Fruit fly (Drosophila melanogaster) whole organism, embryonic: ENCODE measurements around the gene Gmppb.

Experiments used
- Ada2b ChIP-seq: fragments of 200-800 bp; sonication (Bioruptor generic); IDR thresholded peaks from 2 replicates; pipeline ENCODE4 v1.3.6; 2022; ENCODE audit warnings: missing biosample characterization, missing genetic modification characterization
- Atf-2 ChIP-seq: fragments of 200-800 bp; sonication (Bioruptor generic); optimal IDR thresholded peaks from 2 replicates; lab custom pipeline; 2016; ENCODE audit warnings: missing biosample characterization, missing genetic modification characterization
- CG12236 ChIP-seq: fragments of 200-800 bp; sonication (Bioruptor generic); optimal IDR thresholded peaks from 2 replicates; lab custom pipeline; 2016; ENCODE audit warnings: missing biosample characterization, missing genetic modification characterization
- CG14050 ChIP-seq: fragments of 200-800 bp; sonication (Bioruptor generic); IDR thresholded peaks from 3 replicates; pipeline ENCODE4 v1.3.6; 2022; ENCODE audit warnings: missing biosample characterization, missing genetic modification characterization
- CG17385 ChIP-seq: fragments of 200-800 bp; sonication (Bioruptor generic); optimal IDR thresholded peaks from 3 replicates; lab custom pipeline; 2018; ENCODE audit warnings: missing biosample characterization, mild to moderate bottlenecking, missing genetic modification characterization
- CG17829 ChIP-seq: fragments of 200-800 bp; optimal IDR thresholded peaks from 2 replicates; lab custom pipeline; 2019; ENCODE audit warnings: missing biosample characterization, mild to moderate bottlenecking, missing genetic modification characterization, moderate library complexity
- CG18262 ChIP-seq: fragments of 200-800 bp; optimal IDR thresholded peaks from 3 replicates; lab custom pipeline; 2019; ENCODE audit warnings: missing biosample characterization, mild to moderate bottlenecking, missing genetic modification characterization, moderate library complexity
- CG18764 ChIP-seq: fragments of 200-800 bp; sonication (Bioruptor generic); optimal IDR thresholded peaks from 3 replicates; lab custom pipeline; 2016; ENCODE audit warnings: missing biosample characterization, missing genetic modification characterization
- CG2120 ChIP-seq: fragments of 200-800 bp; sonication (Bioruptor generic); optimal IDR thresholded peaks from 3 replicates; lab custom pipeline; 2016; ENCODE audit warnings: missing biosample characterization, missing genetic modification characterization
- CG2678 ChIP-seq: fragments of 200-800 bp; sonication (Bioruptor generic); optimal IDR thresholded peaks from 3 replicates; lab custom pipeline; 2019; ENCODE audit warnings: missing biosample characterization, mild to moderate bottlenecking, missing genetic modification characterization, moderate library complexity
- CG3407 ChIP-seq: fragments of 200-800 bp; sonication (Bioruptor generic); optimal IDR thresholded peaks from 2 replicates; lab custom pipeline; 2018; ENCODE audit warnings: missing biosample characterization, mild to moderate bottlenecking, missing genetic modification characterization
- CG4328 ChIP-seq: fragments of 200-800 bp; sonication (Bioruptor generic); optimal IDR thresholded peaks from 3 replicates; lab custom pipeline; 2017; ENCODE audit warnings: missing biosample characterization, missing genetic modification reagents, missing genetic modification characterization
- CG43689 ChIP-seq: fragments of 200-800 bp; sonication (Bioruptor generic); IDR thresholded peaks from 2 replicates; pipeline ENCODE4 v1.3.6; 2022; ENCODE audit warnings: missing biosample characterization, missing genetic modification characterization
- CG4707 ChIP-seq: fragments of 200-800 bp; sonication (Bioruptor generic); optimal IDR thresholded peaks from 2 replicates; lab custom pipeline; 2018; ENCODE audit warnings: missing biosample characterization, mild to moderate bottlenecking, missing genetic modification characterization, moderate library complexity
- CG6175 ChIP-seq: fragments of 200-800 bp; sonication (Bioruptor generic); IDR thresholded peaks from 3 replicates; pipeline ENCODE4 v1.3.6; 2022; ENCODE audit warnings: missing biosample characterization, missing genetic modification characterization
- CG7271 ChIP-seq: fragments of 200-800 bp; sonication (Bioruptor generic); optimal IDR thresholded peaks from 2 replicates; lab custom pipeline; 2018; ENCODE audit warnings: missing biosample characterization, mild to moderate bottlenecking, missing genetic modification characterization, moderate library complexity
- CG7745 ChIP-seq: fragments of 200-800 bp; sonication (Bioruptor generic); optimal IDR thresholded peaks from 2 replicates; lab custom pipeline; 2018; ENCODE audit warnings: missing biosample characterization, mild to moderate bottlenecking, missing genetic modification characterization, moderate library complexity
- CG8478 ChIP-seq: fragments of >200 bp; optimal IDR thresholded peaks from 2 replicates; lab custom pipeline; 2018
- Fer1 ChIP-seq: fragments of 200-800 bp; sonication (Bioruptor generic); optimal IDR thresholded peaks from 2 replicates; lab custom pipeline; 2017; ENCODE audit warnings: missing biosample characterization, mild to moderate bottlenecking, missing genetic modification characterization
- Gug ChIP-seq: fragments of 200-800 bp; sonication (Bioruptor generic); IDR thresholded peaks from 4 replicates; pipeline ENCODE4 v1.3.6; 2022; ENCODE audit warnings: missing biosample characterization, missing genetic modification characterization
- Hmx ChIP-seq: fragments of 200-800 bp; sonication (Bioruptor generic); optimal IDR thresholded peaks from 2 replicates; lab custom pipeline; 2016; ENCODE audit warnings: missing biosample characterization, missing genetic modification characterization
- Hr78 ChIP-seq, 2 experiments: fragments of 200-800 bp in 1 of 2; fragments of >200 bp in 1 of 2; sonication (Bioruptor generic) in 1 of 2; optimal IDR thresholded peaks; 2 replicates each; lab custom pipeline; 2017 to 2019; ENCODE audit warnings: missing biosample characterization in 2 of 2, missing genetic modification characterization in 2 of 2, mild to moderate bottlenecking in 1 of 2, moderate library complexity in 1 of 2
- MESR4 ChIP-seq: fragments of 200-800 bp; sonication (Bioruptor generic); optimal IDR thresholded peaks from 2 replicates; lab custom pipeline; 2018; ENCODE audit warnings: missing biosample characterization, mild to moderate bottlenecking, missing genetic modification characterization, moderate library complexity
- Max ChIP-seq: fragments of 200-800 bp; sonication (Bioruptor generic); optimal IDR thresholded peaks from 2 replicates; lab custom pipeline; 2016; ENCODE audit warnings: missing biosample characterization, mild to moderate bottlenecking, missing genetic modification characterization
- Nf-YB ChIP-seq: fragments of 200-800 bp; sonication (Bioruptor generic); optimal IDR thresholded peaks from 3 replicates; lab custom pipeline; 2019; ENCODE audit warnings: missing biosample characterization, mild to moderate bottlenecking, missing genetic modification characterization, moderate library complexity
- Nf-YC ChIP-seq: fragments of 200-800 bp; optimal IDR thresholded peaks from 3 replicates; lab custom pipeline; 2019; ENCODE audit warnings: missing biosample characterization, mild to moderate bottlenecking, missing genetic modification characterization, moderate library complexity
- Rx ChIP-seq: fragments of 200-800 bp; sonication (Bioruptor generic); IDR thresholded peaks from 2 replicates; pipeline ENCODE4 v1.3.6; 2022; ENCODE audit warnings: missing biosample characterization, missing genetic modification characterization
- ab ChIP-seq: fragments of 200-800 bp; sonication (Bioruptor generic); optimal IDR thresholded peaks from 2 replicates; lab custom pipeline; 2016; ENCODE audit warnings: missing biosample characterization, missing genetic modification characterization
- abd-A ChIP-seq: fragments of 200-800 bp; sonication (Bioruptor generic); optimal IDR thresholded peaks from 3 replicates; lab custom pipeline; 2019; ENCODE audit warnings: missing biosample characterization, mild to moderate bottlenecking, missing genetic modification characterization, moderate library complexity
- cad ChIP-seq: fragments of >200 bp; optimal IDR thresholded peaks from 2 replicates; lab custom pipeline; 2017; ENCODE audit warnings: missing biosample characterization, missing genetic modification characterization
- cato ChIP-seq: fragments of 200-800 bp; sonication (Bioruptor generic); optimal IDR thresholded peaks from 2 replicates; lab custom pipeline; 2016; ENCODE audit warnings: missing biosample characterization, missing genetic modification characterization, borderline replicate concordance
- da ChIP-seq: fragments of 200-800 bp; sonication (Bioruptor generic); optimal IDR thresholded peaks from 2 replicates; lab custom pipeline; 2016; ENCODE audit warnings: missing biosample characterization, missing genetic modification characterization
- dan ChIP-seq: fragments of 200-800 bp; sonication (Bioruptor generic); IDR thresholded peaks from 2 replicates; pipeline ENCODE4 v1.3.6; 2022; ENCODE audit warnings: missing biosample characterization, missing genetic modification characterization
- ewg ChIP-seq: fragments of 200-800 bp; sonication (Bioruptor generic); optimal IDR thresholded peaks from 3 replicates; lab custom pipeline; 2017; ENCODE audit warnings: mild to moderate bottlenecking, missing biosample characterization, missing genetic modification reagents, missing genetic modification characterization
- fu2 ChIP-seq: fragments of 200-800 bp; sonication (Bioruptor generic); optimal IDR thresholded peaks from 2 replicates; lab custom pipeline; 2016; ENCODE audit warnings: missing biosample characterization, missing genetic modification characterization
- her ChIP-seq: fragments of 200-800 bp; sonication (Bioruptor generic); optimal IDR thresholded peaks from 2 replicates; lab custom pipeline; 2016; ENCODE audit warnings: missing biosample characterization, missing genetic modification characterization
- kni ChIP-seq: fragments of 200-800 bp; sonication (Bioruptor generic); optimal IDR thresholded peaks from 3 replicates; lab custom pipeline; 2017; ENCODE audit warnings: mild to moderate bottlenecking, missing biosample characterization, missing genetic modification reagents, missing genetic modification characterization
- nerfin-1 ChIP-seq: fragments of 200-800 bp; sonication (Bioruptor generic); optimal IDR thresholded peaks from 3 replicates; lab custom pipeline; 2019; ENCODE audit warnings: missing biosample characterization, mild to moderate bottlenecking, missing genetic modification characterization, moderate library complexity
- phol ChIP-seq: fragments of 200-800 bp; sonication (Bioruptor generic); optimal IDR thresholded peaks from 3 replicates; lab custom pipeline; 2018; ENCODE audit warnings: missing biosample characterization, mild to moderate bottlenecking, missing genetic modification characterization, moderate library complexity
- pros ChIP-seq: fragments of 200-800 bp; sonication (Bioruptor generic); optimal IDR thresholded peaks from 3 replicates; lab custom pipeline; 2019; ENCODE audit warnings: missing biosample characterization, mild to moderate bottlenecking, missing genetic modification characterization, moderate library complexity
- slbo ChIP-seq: fragments of 200-800 bp; sonication (Bioruptor generic); IDR thresholded peaks from 2 replicates; pipeline ENCODE4 v1.3.6; 2022; ENCODE audit warnings: missing biosample characterization, missing genetic modification characterization
- slou ChIP-seq: fragments of 200-800 bp; sonication (Bioruptor generic); optimal IDR thresholded peaks from 3 replicates; lab custom pipeline; 2016; ENCODE audit warnings: missing biosample characterization, missing genetic modification characterization
- stwl ChIP-seq: fragments of 200-800 bp; sonication (Bioruptor generic); optimal IDR thresholded peaks from 3 replicates; lab custom pipeline; 2018; ENCODE audit warnings: missing biosample characterization, mild to moderate bottlenecking, missing genetic modification characterization, moderate library complexity
- tap ChIP-seq: fragments of 200-800 bp; optimal IDR thresholded peaks from 3 replicates; lab custom pipeline; 2019; ENCODE audit warnings: missing biosample characterization, mild to moderate bottlenecking, missing genetic modification characterization, moderate library complexity
- tll ChIP-seq, 2 experiments: fragments of 200-800 bp in 1 of 2; fragments of >200 bp in 1 of 2; sonication (Bioruptor generic) in 1 of 2; optimal IDR thresholded peaks; 2 replicates each; lab custom pipeline; 2017 to 2019; ENCODE audit warnings: missing biosample characterization in 2 of 2, missing genetic modification characterization in 2 of 2, mild to moderate bottlenecking in 1 of 2, moderate library complexity in 1 of 2
- tx ChIP-seq: fragments of 200-800 bp; sonication (Bioruptor generic); optimal IDR thresholded peaks from 2 replicates; lab custom pipeline; 2016; ENCODE audit warnings: missing biosample characterization, missing genetic modification characterization
- wek ChIP-seq: fragments of 200-800 bp; sonication (Bioruptor generic); optimal IDR thresholded peaks from 3 replicates; lab custom pipeline; 2018; ENCODE audit warnings: missing biosample characterization, mild to moderate bottlenecking, missing genetic modification characterization, moderate library complexity
- zen ChIP-seq: fragments of 200-800 bp; sonication (Bioruptor generic); optimal IDR thresholded peaks from 3 replicates; lab custom pipeline; 2018; ENCODE audit warnings: missing biosample characterization, mild to moderate bottlenecking, missing genetic modification characterization, moderate library complexity

Gene Gmppb

DNA sequence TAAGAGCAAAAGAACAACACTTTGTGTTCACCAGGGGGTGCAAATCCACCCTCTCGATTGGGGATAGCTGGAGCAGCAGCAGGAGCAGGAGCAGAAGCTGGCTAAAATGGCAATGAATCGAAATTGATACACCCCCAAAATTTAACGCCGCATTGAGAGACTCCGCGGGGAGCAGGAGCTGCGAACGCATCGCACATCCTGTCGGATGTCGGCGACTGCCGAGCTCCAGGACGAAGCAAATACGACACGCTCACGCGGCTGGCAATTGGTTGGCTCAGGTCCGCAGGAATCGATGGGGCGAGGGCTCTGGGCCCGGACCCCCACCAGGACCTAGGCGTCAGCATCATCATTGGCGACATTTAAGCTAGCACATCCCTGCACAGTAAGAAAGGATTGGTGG is 31.7 kb downstream of the Gmppb start (continued):
- TF ChIP-seq tx (GFP tag; lab: Kevin White, UChicago): no peak
- TF ChIP-seq da (GFP tag; lab: Kevin White, UChicago): no peak
- no peak for TF ChIP-seq Atf-2
- no peak for TF ChIP-seq dan (GFP tag; lab: Robert Waterston, UW)
- TF ChIP-seq CG8478 (lab: Kevin White, UChicago): no peak
- TF ChIP-seq Hr78 (GFP tag; optimal IDR thresholded peaks at IDR 0.05; lab: Kevin White, UChicago): no peak
- TF ChIP-seq her: no peak
- peak; percentile 91 for TF ChIP-seq Nf-YB (GFP tag; lab: Kevin White, UChicago)
- no peak for TF ChIP-seq Max (GFP tag; lab: Kevin White, UChicago)
- no peak for TF ChIP-seq CG7745 (tag; lab: Kevin White, UChicago)
- no peak for TF ChIP-seq CG4707 (GFP tag; lab: Kevin White, UChicago)
- peak; percentile 19 for TF ChIP-seq abd-A
- TF ChIP-seq MESR4: no peak
- no peak for TF ChIP-seq CG6175
- no peak for TF ChIP-seq ewg (GFP tag; lab: Kevin White, UChicago)
- no peak for TF ChIP-seq CG43689 (GFP tag; lab: Robert Waterston, UW)
- TF ChIP-seq stwl: no peak
- no peak for TF ChIP-seq CG14050 (GFP tag; lab: Robert Waterston, UW)
- TF ChIP-seq CG17829 (tag; lab: Kevin White, UChicago): no peak

DNA sequence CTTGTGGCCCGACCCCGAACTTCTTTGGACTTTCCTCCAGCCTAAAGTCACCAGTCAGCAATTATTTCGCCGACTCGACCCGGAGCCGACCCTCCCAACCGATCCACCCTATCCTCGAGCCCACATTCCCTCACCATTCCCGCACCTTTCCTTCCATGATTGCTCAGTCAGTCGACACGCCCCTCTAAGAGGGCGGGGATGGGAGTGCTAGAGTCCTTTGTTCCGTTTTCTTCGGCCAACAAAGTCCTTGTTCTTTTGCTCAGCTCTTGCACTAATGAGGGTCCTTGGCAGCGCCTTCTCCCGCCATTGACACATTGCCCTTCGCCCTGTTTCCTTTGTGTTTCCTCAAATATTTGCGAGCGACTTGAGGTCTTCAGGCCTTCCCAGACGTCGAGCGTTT is 34.1 kb downstream of the Gmppb start:
- no peak for TF ChIP-seq slbo (GFP tag; lab: Robert Waterston, UW)
- peak; percentile 57 for TF ChIP-seq Nf-YB (GFP tag; lab: Kevin White, UChicago)
- no peak for TF ChIP-seq cad (GFP tag; lab: Kevin White, UChicago)
- TF ChIP-seq CG2120 (GFP tag; lab: Kevin White, UChicago): no peak
- no peak for TF ChIP-seq Rx (GFP tag; lab: Robert Waterston, UW)
- peak in 1 of 2 experiments; percentile 80 for TF ChIP-seq tll (GFP tag; optimal IDR thresholded peaks at IDR 0.05; lab: Kevin White, UChicago)
- TF ChIP-seq Fer1 (GFP tag; lab: Kevin White, UChicago): no peak
- no peak for TF ChIP-seq Ada2b (GFP tag; lab: Robert Waterston, UW)
- TF ChIP-seq cato (GFP tag; lab: Kevin White, UChicago): no peak
- TF ChIP-seq Gug (GFP tag; lab: Robert Waterston, UW): no peak
- TF ChIP-seq tap (tag; lab: Kevin White, UChicago): no peak
- TF ChIP-seq fu2 (GFP tag; lab: Kevin White, UChicago): no peak
- no peak for TF ChIP-seq CG18764
- TF ChIP-seq zen (tag; lab: Kevin White, UChicago): peak; percentile 83
- no peak for TF ChIP-seq CG17385
- no peak for TF ChIP-seq nerfin-1 (tag; lab: Kevin White, UChicago)
- no peak for TF ChIP-seq phol (tag; lab: Kevin White, UChicago)
- no peak for TF ChIP-seq CG18262 (tag; lab: Kevin White, UChicago)
- no peak for TF ChIP-seq slou (GFP tag; lab: Kevin White, UChicago)
- peak; percentile 57 for TF ChIP-seq pros (GFP tag; lab: Kevin White, UChicago)
- peak; percentile 64 for TF ChIP-seq Nf-YC (tag; lab: Kevin White, UChicago)
- no peak for TF ChIP-seq CG7271
- no peak for TF ChIP-seq CG3407
- no peak for TF ChIP-seq ab (GFP tag; lab: Kevin White, UChicago)
- no peak for TF ChIP-seq CG4328 (GFP tag; lab: Kevin White, UChicago)
- no peak for TF ChIP-seq CG12236 (GFP tag; lab: Kevin White, UChicago)
- TF ChIP-seq wek (GFP tag; lab: Kevin White, UChicago): no peak
- no peak for TF ChIP-seq kni
- TF ChIP-seq Hmx: no peak
- TF ChIP-seq CG2678: no peak
